Worm (Caenorhabditis elegans) whole organism, midembryonic: ENCODE results near the gene ZK380.4.

Experiments used
- T22C8.4 ChIP-seq: fragments of 200-800 bp; sonication (Bioruptor generic); IDR thresholded peaks from 2 replicates; pipeline ENCODE4 v1.3.6; 2022; ENCODE audit warnings: missing genetic modification characterization, missing compliant biosample characterization
- cog-1 ChIP-seq: sonication (generic microtip); optimal IDR thresholded peaks from 2 replicates; lab custom pipeline; 2016; ENCODE audit warnings: missing genetic modification characterization, missing compliant biosample characterization
- flt-1 ChIP-seq: fragments of 200-800 bp; sonication (Bioruptor generic); IDR thresholded peaks from 2 replicates; pipeline ENCODE4 v1.3.6; 2022; ENCODE audit warnings: missing genetic modification characterization, missing compliant biosample characterization
- klf-2 ChIP-seq: fragments of 200-800 bp; sonication (Bioruptor generic); conservative IDR thresholded peaks from 2 replicates; pipeline ENCODE4 v1.3.6; 2022; ENCODE audit warnings: missing genetic modification reagents, missing genetic modification characterization, missing compliant biosample characterization
- med-1 ChIP-seq: sonication (generic microtip); optimal IDR thresholded peaks from 2 replicates; lab custom pipeline; 2017; ENCODE audit warnings: missing genetic modification characterization, mild to moderate bottlenecking, missing compliant biosample characterization, antibody characterized with exemption, missing genetic modification reagents; ENCODE audit not compliant: insufficient read depth
- ref-1 ChIP-seq: fragments of 200-800 bp; sonication (Bioruptor generic); conservative IDR thresholded peaks from 2 replicates; pipeline ENCODE4 v1.3.6; 2022; ENCODE audit warnings: missing genetic modification reagents, missing genetic modification characterization, missing compliant biosample characterization
- tab-1 ChIP-seq: fragments of 200-800 bp; sonication (Bioruptor generic); IDR thresholded peaks from 2 replicates; pipeline ENCODE4 v1.3.6; 2022; ENCODE audit warnings: missing genetic modification characterization, missing compliant biosample characterization
- ztf-23 ChIP-seq: fragments of 200-800 bp; sonication (Bioruptor generic); IDR thresholded peaks from 2 replicates; pipeline ENCODE4 v1.3.6; 2022; ENCODE audit warnings: missing genetic modification reagents, missing genetic modification characterization, missing compliant biosample characterization
- ztf-29 ChIP-seq: fragments of 200-800 bp; sonication (Bioruptor generic); IDR thresholded peaks from 2 replicates; pipeline ENCODE4 v1.3.6; 2022; ENCODE audit warnings: missing genetic modification reagents, missing genetic modification characterization, missing compliant biosample characterization

The ZK380.4 gene

DNA sequence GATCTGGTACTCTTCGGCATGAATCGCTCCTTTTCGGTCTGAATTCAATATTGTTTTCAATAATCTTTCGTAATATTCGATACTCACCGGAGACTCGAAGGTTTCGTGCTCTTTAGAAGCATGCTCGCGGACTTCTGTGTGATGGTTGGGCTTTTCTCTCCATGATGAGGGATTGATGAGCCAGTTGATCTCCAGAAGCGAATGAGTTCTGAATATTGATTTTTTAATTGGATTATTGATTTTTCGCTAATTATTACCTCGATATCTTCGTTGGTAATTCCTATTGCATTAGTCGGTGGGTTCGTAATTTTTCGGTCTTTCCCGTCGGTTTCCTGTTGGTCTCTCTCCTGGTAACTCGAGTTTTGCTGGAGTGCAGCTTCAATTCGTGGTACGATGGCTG, 15.3 kb upstream of the ZK380.4 start:
- TF ChIP-seq flt-1 (GFP tag; lab: Robert Waterston, UW): no peak
- TF ChIP-seq klf-2: no peak
- no peak for TF ChIP-seq tab-1
- no peak for TF ChIP-seq ref-1 (GFP tag; lab: Robert Waterston, UW)
- TF ChIP-seq med-1: no peak
- TF ChIP-seq T22C8.4 (GFP tag; lab: Robert Waterston, UW): no peak
- no peak for TF ChIP-seq ztf-23
- no peak for TF ChIP-seq cog-1 (tag; lab: Kevin White, UChicago)
- TF ChIP-seq ztf-29 (GFP tag; lab: Robert Waterston, UW): no peak

DNA sequence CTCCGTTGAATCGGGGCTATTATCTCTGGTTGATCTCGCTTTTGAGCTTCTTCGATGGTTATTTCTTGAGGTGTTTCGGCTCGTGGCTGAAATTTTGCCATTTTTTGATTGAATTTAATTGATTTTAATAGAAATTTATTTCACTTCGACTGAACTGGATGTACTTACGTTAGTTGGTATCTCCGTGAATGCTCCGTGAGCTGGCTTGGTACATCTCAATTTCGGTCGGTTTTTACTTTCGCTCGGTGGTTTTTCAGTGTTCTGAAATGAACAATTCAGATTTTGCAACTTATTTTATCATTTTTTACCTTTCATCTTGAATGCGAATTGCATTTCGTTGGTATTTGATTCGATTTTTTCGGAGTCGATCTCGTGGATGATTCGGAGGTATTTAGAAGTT, 13.1 kb upstream of the ZK380.4 start, which contains the start of gene R09H3.2:
Gene R09H3.2, minus strand, starts transcription at position 101 of the 400 bp plus-strand sequence.
- TF ChIP-seq flt-1 (GFP tag; lab: Robert Waterston, UW): no peak
- TF ChIP-seq tab-1: no peak
- TF ChIP-seq T22C8.4 (GFP tag; lab: Robert Waterston, UW): no peak
- TF ChIP-seq klf-2: no peak
- TF ChIP-seq med-1: no peak
- no peak for TF ChIP-seq ztf-23
- TF ChIP-seq ztf-29 (GFP tag; lab: Robert Waterston, UW): no peak
- TF ChIP-seq ref-1 (GFP tag; lab: Robert Waterston, UW): no peak
- TF ChIP-seq cog-1 (tag; lab: Kevin White, UChicago): no peak

- TF ChIP-seq ref-1 (GFP tag; lab: Robert Waterston, UW) (no peak), med-1 (no peak), ztf-29 (GFP tag; lab: Robert Waterston, UW) (no peak), flt-1 (GFP tag; lab: Robert Waterston, UW) (no peak), cog-1 (tag; lab: Kevin White, UChicago) (no peak), T22C8.4 (GFP tag; lab: Robert Waterston, UW) (no peak), ztf-23 (no peak), tab-1 (no peak), klf-2 (no peak)
These were observed 3.4 kb upstream of the ZK380.4 start, which contains the start of gene tbx-32 for ce11 chrX:1655207-1655606. Gene tbx-32, plus strand, starts transcription at chrX:1655507.

DNA sequence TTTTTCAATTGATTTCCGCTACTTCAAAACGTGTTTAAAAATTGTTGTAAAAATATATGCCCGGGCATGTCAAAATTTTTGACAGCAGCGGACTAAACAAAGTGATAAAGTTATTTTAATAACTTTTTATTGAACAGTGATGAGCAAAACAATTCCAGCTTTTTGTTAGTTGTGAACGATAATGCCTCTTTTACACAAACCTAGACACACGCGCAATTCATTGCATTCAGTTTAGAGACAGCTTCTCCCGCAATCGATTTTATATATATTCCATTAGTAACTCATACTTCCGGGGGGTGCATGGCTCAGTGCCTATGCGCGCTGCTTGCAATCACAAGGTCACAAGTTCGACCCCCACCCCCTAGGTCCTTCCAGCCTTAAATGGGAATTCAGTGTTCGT, 2.4 kb upstream of the ZK380.4 start, which contains the start of gene ZK380.6:
Gene ZK380.6, plus strand, starts transcription at position 301 of the 400 bp plus-strand sequence.
- TF ChIP-seq ztf-29 (GFP tag; lab: Robert Waterston, UW): 0 out of 2 replicates have a peak, but pooled peaks have one; percentile 26
- 0 out of 2 replicates have a peak, but pooled peaks have one; percentile 53 for TF ChIP-seq ztf-23
- no peak for TF ChIP-seq ref-1 (GFP tag; lab: Robert Waterston, UW)
- TF ChIP-seq flt-1 (GFP tag; lab: Robert Waterston, UW): no peak
- TF ChIP-seq T22C8.4 (GFP tag; lab: Robert Waterston, UW): no peak
- no peak for TF ChIP-seq med-1

DNA sequence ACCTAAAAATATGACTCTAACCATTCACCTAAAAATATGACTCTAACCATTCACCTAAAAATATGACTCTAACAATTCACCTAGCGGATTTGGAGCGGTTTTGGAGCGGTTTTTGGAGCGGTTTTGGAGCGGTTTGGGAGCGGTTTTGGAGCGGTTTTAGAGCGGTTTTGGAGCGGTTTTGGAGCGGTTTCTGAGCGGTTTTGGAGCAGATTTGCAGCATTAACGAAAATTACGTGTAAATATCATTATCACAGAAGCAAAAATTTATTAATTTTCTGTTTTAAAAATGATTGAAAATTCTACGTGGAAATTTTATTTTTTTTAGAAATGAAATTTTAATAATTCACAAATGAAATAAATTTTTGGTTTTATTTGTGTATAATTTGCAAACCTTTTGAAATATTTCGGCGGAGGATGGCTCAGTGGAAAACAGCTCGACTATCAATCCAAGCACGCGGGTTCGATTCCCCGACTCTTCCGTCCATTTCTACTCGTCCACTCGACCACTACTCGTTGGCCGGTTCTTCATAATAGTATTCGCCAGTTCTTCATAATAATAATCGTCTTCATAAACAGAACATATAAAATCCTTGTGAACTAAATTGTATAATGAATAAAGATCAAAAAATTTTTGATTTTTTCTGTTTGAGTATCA, 8.2 kb downstream of the ZK380.4 start:
- TF ChIP-seq flt-1 (GFP tag; lab: Robert Waterston, UW): no peak
- TF ChIP-seq med-1: no peak
- no peak for TF ChIP-seq ztf-23
- no peak for TF ChIP-seq ref-1 (GFP tag; lab: Robert Waterston, UW)
- TF ChIP-seq T22C8.4 (GFP tag; lab: Robert Waterston, UW): no peak
- no peak for TF ChIP-seq ztf-29 (GFP tag; lab: Robert Waterston, UW)
- TF ChIP-seq tab-1: no peak
- no peak for TF ChIP-seq klf-2
- no peak for TF ChIP-seq cog-1 (tag; lab: Kevin White, UChicago)

- TF ChIP-seq T22C8.4 (GFP tag; lab: Robert Waterston, UW): no peak
- TF ChIP-seq ref-1 (GFP tag; lab: Robert Waterston, UW): no peak
- TF ChIP-seq med-1: no peak
- no peak for TF ChIP-seq ztf-29 (GFP tag; lab: Robert Waterston, UW)
- TF ChIP-seq klf-2: no peak
- TF ChIP-seq cog-1 (tag; lab: Kevin White, UChicago): no peak
- TF ChIP-seq ztf-23: no peak
- no peak for TF ChIP-seq flt-1 (GFP tag; lab: Robert Waterston, UW)
- no peak for TF ChIP-seq tab-1
These were observed 20.8 kb downstream of the ZK380.4 start, which contains the start of gene ZK380.2 for ce11 chrX:1630881-1631516. Gene ZK380.2, plus strand, starts transcription at chrX:1631466.

DNA sequence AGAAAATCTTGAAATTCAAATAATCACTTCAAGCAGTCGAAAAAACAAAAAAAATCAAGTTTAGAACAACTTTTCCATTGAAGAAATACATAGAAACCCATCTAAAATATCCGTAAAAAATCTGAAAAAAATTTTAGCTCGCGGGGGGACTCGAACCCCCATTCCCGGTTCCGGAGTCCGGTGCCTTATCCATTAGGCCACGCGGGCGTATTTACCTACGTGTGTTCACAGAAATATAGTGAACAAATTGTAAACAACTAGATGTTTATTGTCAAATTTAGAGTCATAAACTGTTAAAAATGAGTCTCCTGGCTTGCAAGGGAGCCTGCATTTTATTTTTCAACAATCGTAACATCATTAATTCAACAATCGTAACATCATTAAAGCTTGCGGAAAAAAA, 22.0 kb downstream of the ZK380.4 start:
- TF ChIP-seq ztf-23 (no peak), ref-1 (GFP tag; lab: Robert Waterston, UW) (no peak), cog-1 (tag; lab: Kevin White, UChicago) (no peak), klf-2 (no peak), tab-1 (no peak), ztf-29 (GFP tag; lab: Robert Waterston, UW) (no peak), T22C8.4 (GFP tag; lab: Robert Waterston, UW) (no peak), flt-1 (GFP tag; lab: Robert Waterston, UW) (no peak)

ce11 chrX:1627837-1628236, 24.0 kb downstream of the ZK380.4 start, which contains the start of gene fbxb-58:
Gene fbxb-58, plus strand, starts transcription at chrX:1628137.
- TF ChIP-seq T22C8.4 (GFP tag; lab: Robert Waterston, UW) (no peak), ztf-29 (GFP tag; lab: Robert Waterston, UW) (no peak), cog-1 (tag; lab: Kevin White, UChicago) (no peak), klf-2 (no peak), med-1 (no peak), ztf-23 (no peak), flt-1 (GFP tag; lab: Robert Waterston, UW) (no peak), tab-1 (no peak), ref-1 (GFP tag; lab: Robert Waterston, UW) (no peak)

- TF ChIP-seq ref-1 (GFP tag; lab: Robert Waterston, UW): no peak
- TF ChIP-seq klf-2: peak; percentile 67
- peak; percentile 91 for TF ChIP-seq ztf-23
- TF ChIP-seq cog-1 (tag; lab: Kevin White, UChicago): peak; percentile 92
- TF ChIP-seq ztf-29 (GFP tag; lab: Robert Waterston, UW): no peak
- peak; percentile 26 for TF ChIP-seq med-1
- peak; percentile 82 for TF ChIP-seq flt-1 (GFP tag; lab: Robert Waterston, UW)
- TF ChIP-seq T22C8.4 (GFP tag; lab: Robert Waterston, UW): peak; percentile 99
These were observed 24.8 kb downstream of the ZK380.4 start for ce11 chrX:1627013-1627412.
